Fruit fly (Drosophila melanogaster): ENCODE data around the gene CG4661.

The CG4661 gene

DNA sequence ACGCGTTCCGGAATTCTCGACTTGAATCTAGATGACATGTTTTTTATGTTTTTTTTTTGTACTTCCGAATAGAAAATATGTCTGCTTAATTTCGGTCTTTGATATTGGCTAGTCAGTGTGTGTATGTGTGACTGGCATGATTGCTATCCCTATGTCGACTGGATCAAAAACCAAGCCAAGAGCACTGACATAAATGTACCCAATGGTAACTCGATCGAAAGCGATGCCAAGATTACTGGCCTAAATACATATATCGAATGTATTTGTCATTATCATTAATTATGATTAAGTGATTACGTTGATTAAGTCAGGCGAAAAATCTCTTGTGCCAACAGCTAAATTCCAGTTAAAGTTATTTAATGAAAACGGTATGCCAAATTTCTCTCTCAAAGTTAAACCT lies at the start of gene CG4661:
TSS of gene CG4661 (minus strand) at position 101 of the 400 bp plus-strand sequence.
- TF ChIP-seq CTCF (optimal IDR thresholded peaks at IDR 0.05), result no peak
- no peak for TF ChIP-seq CG8478 (optimal IDR thresholded peaks at IDR 0.05)

DNA sequence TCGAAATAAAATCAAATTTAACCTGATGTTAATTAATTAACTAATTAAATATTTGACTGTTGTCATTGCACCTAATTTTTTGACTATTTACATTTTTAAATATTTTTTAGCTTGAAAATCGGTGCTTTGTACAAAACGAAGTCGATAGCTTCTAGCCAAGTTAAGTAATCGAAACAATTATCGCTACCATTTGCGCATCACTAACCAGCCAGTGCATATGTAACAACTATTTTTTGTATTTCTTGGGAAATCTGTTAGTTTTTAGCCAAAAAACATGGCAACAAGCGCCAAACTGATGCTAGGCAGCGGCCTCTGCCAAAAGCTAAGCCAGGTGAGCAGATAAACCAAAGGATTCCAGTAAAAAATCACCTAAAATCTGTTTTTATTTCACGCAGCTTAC lies 49.4 kb upstream of the CG4661 start, which contains the start of gene mRpL49:
TSS of gene mRpL49 (plus strand) at position 192 of the 400 bp plus-strand sequence.
- no peak for TF ChIP-seq CTCF (optimal IDR thresholded peaks at IDR 0.05)
- TF ChIP-seq CG8478 (optimal IDR thresholded peaks at IDR 0.05), result no peak

DNA sequence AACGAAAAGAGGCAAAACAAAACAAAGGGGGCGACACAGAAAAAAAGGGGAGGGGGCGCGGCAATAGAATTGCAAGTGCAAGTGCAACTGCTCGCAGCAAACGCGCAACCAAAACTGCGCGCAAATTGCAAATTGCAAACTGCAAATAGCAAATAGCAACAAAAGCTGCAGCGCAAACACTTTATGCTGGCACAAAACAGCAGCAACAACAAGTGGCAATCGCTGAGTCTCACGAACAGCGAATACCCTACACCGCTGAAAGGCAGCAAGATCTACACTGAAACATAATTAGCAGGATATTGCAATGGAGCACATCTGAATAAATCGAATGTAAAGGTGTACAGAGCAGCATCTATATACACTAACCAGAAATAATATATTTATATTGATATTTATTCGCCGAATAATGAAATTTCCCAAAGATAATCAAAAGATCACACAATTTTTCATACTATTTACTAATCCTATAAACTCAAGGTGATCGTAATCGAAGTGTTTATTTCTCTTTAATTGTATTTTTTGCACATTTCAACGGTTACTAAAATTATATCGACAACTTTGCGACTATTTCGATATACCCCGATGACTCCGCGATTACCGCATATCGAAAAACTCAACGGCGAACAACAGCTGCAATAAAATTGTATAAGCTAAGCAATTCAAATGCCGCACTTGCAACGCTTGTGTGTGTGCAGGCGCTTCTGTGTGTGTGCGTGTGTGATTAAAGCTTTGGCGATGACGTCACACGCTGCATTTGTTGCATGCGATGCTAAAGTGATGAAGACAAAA lies 48.6 kb upstream of the CG4661 start, which contains the start of gene CG4404:
TSS of gene CG4404 (minus strand) at position 118 of the 789 bp plus-strand sequence.
- no peak for TF ChIP-seq CG8478 (optimal IDR thresholded peaks at IDR 0.05)
- TF ChIP-seq CTCF (optimal IDR thresholded peaks at IDR 0.05), result no peak

DNA sequence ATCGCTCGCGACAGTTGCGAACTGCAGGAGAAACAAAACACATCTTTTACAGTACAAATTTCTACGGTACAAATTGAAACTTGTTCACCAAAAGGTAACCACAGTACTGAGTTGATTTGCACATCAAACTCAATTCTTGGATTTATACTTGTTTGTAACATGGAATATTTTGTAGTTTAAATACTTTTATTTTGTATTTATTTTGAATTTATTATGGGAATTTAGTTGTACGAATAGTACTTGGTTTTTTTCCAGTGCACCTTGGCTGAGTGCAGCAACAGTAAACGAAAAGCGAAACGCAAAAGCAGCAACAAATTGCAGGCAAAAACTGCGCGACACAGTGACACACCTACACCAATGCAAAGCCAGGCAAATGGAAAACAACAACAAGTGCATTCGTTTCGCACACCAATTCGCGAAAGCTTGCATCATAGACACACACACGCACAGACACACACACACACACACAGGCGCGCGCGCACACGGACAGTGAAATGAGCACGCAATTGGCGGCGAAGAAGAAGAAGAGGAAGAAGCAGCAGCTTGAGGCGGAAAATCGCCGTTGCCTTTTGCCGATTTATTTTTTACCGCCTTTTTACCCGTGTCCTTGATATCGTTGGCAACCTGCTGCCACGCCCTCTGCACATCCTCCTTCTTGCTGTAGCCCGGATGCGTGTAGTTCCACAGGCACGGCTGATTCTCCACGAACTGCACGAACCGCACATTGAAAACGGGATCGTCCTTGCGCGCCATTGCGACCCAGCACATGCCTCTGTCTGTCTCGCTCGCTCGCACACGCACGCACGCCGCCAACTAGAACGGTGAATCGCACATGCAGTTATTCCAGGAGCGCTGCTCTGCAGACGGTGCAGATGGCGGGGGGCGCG lies 47.7 kb upstream of the CG4661 start:
- TF ChIP-seq CG8478 (optimal IDR thresholded peaks at IDR 0.05), result no peak
- TF ChIP-seq CTCF (optimal IDR thresholded peaks at IDR 0.05), result no peak

DNA sequence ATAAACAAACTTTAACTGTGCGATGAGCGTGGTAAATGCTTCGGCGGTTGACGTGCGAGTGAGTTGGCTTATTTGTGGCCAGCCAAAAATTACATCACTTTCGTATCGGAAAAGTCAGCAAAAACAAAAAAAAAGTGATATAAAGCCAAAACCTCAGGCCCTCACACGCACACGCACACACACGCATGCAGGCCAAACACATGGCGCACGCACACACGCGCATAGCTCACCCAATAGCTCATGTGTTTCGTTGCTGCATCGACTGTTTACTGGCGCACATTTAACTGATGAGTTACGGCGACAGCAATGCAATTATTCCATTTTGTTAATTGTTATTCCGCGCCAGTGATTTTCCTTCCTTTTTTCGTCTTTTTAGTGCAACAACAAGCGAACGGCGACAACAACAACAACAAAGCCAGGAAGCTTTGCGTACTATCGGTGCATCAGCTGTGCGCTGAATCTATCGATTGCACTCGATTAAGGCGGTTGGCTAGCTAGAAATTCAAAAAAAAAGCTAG lies 45.6 kb upstream of the CG4661 start, which contains the start of gene Flad1:
TSS of gene Flad1 (minus strand) at position 418 of the 518 bp plus-strand sequence.
- no peak for TF ChIP-seq CG8478 (optimal IDR thresholded peaks at IDR 0.05)
- no peak for TF ChIP-seq CTCF (optimal IDR thresholded peaks at IDR 0.05)

DNA sequence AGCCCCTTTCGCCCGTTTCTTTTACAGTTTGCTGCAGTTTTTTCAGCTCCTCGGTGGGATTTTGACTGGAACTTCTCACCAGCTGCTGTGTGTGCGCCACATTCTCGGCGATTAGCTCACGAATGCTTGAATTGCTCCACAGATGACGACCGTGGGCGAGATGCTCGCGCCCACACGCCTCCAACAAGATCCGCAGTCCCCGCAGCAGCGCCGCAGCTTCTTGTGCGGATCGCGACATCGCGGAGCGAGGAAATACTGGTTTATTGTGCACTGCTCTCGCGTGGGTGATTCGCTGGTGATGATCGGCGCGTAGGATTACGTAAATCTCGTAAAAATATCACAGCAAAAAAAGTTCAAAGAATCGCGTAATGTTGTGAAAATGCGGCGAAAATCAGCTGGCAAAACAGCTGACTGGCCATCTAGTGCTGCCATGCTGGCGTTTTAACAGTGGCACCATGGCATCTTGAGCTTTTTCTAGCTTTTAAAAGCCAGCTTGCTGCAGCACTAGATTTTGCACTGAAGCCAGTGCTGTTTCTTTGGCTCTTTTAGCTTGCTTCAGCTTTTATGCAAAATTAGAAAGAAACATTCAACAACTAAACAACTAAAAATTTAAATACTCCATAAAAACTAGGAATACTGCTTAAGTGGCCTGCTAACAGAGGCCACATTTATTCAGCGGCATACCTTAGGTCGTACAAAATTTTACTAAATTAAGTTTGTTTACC lies 43.4 kb upstream of the CG4661 start, which contains the start of gene Coq8:
TSS of gene Coq8 (minus strand) at position 397 of the 725 bp plus-strand sequence.
- TF ChIP-seq CG8478 (optimal IDR thresholded peaks at IDR 0.05) (no peak), CTCF (optimal IDR thresholded peaks at IDR 0.05) (no peak)

DNA sequence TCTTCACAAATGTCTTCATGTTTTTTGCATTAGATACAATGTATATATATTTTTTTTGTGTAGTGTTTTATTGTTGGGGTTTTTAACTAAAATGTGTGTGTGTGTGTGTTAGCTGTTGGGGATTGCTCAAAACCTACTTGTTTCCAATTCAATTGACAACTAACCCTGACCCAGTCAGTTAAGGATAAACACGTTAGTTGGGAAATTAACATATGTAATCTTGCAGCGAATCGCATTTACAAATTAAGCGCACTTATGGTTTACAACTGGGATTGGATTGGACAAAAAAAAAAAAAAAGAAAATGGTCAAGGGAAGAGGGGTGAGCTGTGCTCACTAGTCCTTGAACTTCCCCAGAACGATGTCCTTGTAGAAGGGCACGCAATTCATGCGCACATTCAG lies 41.0 kb upstream of the CG4661 start, which contains the start of gene CG32650:
TSS of gene CG32650 (minus strand) at position 101 of the 400 bp plus-strand sequence.
- no peak for TF ChIP-seq CG8478 (optimal IDR thresholded peaks at IDR 0.05)
- TF ChIP-seq CTCF (optimal IDR thresholded peaks at IDR 0.05), result no peak

DNA sequence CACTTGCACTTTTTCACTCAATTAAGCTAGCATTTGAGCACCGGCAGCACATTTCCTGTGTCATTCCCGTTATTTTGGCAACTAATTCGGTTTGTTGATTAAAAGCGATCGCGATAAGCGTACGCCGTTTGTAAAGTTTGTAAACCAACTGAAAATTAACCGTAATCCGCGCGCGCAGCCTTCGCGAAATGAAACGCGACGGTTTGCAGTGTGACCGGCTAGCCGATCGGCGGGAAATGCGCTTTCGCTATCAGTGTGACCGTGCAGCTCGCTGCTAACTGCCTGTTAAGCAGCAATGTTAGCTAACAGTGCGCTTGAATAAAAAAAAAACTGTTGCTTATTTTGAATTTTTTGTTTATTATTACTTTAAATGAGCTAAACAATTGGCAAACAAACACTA lies 39.6 kb upstream of the CG4661 start, which contains the start of gene Pde9:
TSS of gene Pde9 (minus strand) at position 178 of the 400 bp plus-strand sequence.
- TF ChIP-seq CG8478 (optimal IDR thresholded peaks at IDR 0.05) (no peak), CTCF (optimal IDR thresholded peaks at IDR 0.05) (no peak)

DNA sequence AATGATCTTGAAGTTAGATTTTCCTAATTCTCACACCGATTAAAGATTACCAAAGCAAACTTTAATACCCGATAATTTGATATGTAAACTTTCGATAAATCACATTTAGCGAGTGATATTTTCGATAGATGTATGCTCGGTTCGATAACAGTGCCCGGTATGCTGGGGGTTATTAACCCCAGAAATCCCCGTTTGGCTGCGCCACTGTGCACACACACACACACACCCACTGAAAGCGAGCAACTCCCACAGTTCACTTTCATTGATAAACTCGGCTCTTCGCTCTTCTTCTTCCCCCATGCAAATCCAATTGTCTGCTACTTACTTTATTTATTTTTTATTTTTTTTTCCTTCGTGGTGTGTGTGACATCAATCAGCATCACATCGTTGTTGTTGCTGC lies 38.9 kb upstream of the CG4661 start:
- TF ChIP-seq CG8478 (optimal IDR thresholded peaks at IDR 0.05) (no peak), CTCF (optimal IDR thresholded peaks at IDR 0.05) (peak; percentile 45 to 58)

DNA sequence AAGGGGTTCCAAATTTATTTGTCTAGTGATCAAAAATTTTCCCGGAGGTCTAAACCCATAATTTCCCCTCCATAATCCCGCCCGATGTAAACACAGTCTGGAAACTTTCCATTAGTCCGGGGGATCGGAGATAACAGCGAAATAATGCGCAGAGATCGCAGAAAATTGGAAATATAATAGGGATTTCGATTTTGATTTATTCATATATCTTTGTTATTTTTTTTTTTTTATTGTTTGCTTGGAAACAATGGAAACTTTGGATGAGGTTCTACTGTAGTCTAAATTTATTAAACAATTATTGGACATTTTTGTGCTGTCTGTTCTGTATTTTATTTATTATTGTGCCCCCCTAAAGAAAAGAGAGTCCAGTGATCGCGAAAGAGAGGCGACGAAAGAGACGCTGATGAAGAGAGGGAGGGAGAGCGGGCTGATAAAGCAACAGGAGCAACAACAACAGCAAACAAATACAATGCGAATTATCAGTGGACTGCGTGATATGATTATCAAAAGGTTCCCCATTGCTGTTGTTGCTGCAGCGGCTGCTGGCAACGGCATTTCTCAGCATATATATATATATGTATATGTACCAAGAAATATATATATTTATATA lies 37.7 kb upstream of the CG4661 start:
- TF ChIP-seq CG8478 (optimal IDR thresholded peaks at IDR 0.05), result no peak
- no peak for TF ChIP-seq CTCF (optimal IDR thresholded peaks at IDR 0.05)

DNA sequence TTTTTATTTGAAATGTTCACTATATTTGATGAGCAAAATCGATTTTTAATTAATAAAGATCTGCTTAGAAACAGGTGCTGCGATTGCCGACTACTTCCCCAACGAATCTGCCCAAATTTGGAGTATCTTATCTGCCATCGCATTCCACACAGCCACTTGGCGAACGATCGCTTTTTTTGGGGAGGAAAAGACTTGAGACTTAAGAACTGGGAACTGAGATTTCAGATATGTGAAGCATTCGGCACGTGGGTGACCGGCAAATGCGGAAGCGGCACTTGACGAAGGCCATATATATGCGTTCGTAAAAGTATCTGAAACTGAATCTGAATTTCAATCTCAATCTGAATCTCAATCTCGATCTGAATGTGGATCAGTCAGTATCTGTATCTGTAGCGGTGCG lies 36.4 kb upstream of the CG4661 start:
- TF ChIP-seq CTCF (optimal IDR thresholded peaks at IDR 0.05), result no peak

DNA sequence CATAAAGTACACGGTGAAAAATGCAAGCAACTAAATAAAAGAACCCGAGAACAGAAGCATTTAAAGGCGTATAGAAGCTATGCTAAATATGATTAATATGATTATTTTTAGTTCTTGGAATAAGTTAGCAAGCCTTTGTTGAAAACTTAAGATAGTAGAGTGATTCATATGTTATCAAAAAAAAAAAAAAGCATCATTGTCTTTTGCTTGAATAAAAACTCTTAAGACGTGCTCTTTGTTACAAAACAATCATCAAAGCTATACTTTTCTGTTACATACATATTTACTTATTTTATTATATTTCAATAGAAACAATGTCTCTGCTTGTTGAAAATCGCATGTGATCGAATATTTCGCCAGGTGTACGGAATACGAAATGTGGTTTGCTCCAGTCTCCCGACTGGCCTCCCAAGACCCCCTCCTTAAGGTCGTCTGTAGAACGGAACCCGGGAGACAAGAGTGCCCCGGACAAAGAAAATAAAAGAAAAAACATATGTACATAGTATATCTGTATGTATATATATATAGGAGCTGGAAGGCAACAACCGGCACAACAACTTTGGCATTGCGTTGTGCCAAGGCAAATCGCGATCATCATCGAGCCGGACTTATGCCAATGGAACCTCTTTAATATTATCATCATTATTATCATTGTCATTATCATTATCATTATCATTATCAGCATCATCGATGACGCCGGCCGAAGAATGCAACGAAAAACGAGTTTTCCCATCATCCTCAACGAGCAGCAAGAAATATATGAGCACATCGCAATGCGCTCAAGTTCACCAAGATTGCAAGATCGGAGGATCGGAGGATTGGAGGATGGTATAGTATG lies 34.0 kb upstream of the CG4661 start:
- no peak for TF ChIP-seq CTCF (optimal IDR thresholded peaks at IDR 0.05)
- no peak for TF ChIP-seq CG8478 (optimal IDR thresholded peaks at IDR 0.05)

DNA sequence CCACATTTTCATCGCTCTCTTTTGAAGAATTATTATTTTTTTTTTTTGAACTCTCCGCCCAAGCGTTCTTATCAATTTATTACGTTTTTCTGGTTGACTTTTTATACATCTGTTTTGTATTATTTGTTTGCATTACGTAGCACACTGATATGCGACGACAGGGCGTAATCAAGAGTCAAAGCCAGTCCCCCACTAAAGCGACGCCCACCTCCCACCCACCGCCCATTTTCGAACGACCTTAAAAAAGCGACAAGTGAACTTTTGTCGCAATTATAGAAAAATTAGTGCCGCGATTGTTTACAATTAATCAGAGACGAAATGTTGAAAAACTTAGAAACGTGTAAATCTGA lies 33.3 kb upstream of the CG4661 start:
- TF ChIP-seq CG8478 (optimal IDR thresholded peaks at IDR 0.05) (no peak), CTCF (optimal IDR thresholded peaks at IDR 0.05) (no peak)

Data from S2 (cell line).